ENCODE assay signal across 4 worm cellular contexts in the genomic region with DNA sequence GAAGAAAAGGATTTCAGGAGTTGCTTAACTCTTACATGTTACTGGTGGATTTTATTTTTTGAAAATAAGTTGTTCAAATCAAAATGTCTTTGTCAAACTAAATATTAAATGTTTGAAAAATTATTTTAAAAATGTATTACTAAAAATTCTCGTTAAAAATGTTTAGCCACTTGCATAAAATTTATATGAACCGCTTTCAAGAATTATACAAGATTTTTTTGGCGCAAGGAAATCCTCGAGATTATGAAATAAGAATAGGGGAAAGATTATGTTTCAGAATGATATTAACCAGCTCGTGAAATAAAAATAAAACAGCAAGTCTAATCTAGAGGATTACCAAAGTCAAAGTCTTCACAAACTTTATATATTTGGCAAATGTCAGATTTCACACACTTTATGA.
A peak's percentile ranks its signal among the peaks of the same experiment; 100 is the strongest.
TF ChIP-seq lines count a peak whose summit lies in the region.

No protein-coding gene starts in this region.

TF ChIP-seq in whole organism, L1 larva, 84 proteins besides CTCF, POLR2A, EP300 and RAD21 (continued from another document and continues in another):
- TF ChIP-seq fos-1 (tag; optimal IDR thresholded peaks at IDR 0.05; lab: Kevin White, UChicago) (no peak), snpc-4 (tag; optimal IDR thresholded peaks at IDR 0.05; lab: Kevin White, UChicago) (peak; percentile 2), grh-1 (GFP tag; IDR thresholded peaks at IDR 0.05; lab: Robert Waterston, UW) (no peak), nhr-47 (tag; optimal IDR thresholded peaks at IDR 0.05; lab: Kevin White, UChicago) (peak; percentile 78), mab-9 (GFP tag; IDR thresholded peaks at IDR 0.05; lab: Robert Waterston, UW) (no peak), lin-39 (tag; optimal IDR thresholded peaks at IDR 0.05; lab: Kevin White, UChicago) (no peak), ceh-88 (GFP tag; IDR thresholded peaks at IDR 0.05; lab: Robert Waterston, UW) (0 out of 2 replicates have a peak, but pooled peaks have one; percentile 12), nhr-12 (tag; optimal IDR thresholded peaks at IDR 0.05; lab: Kevin White, UChicago) (no peak), unc-62 (GFP tag; optimal IDR thresholded peaks at IDR 0.05; lab: Kevin White, UChicago) (no peak), nhr-85 (tag; lab: Kevin White, UChicago) (peak; percentile 40), sox-4 (tag; optimal IDR thresholded peaks at IDR 0.05; lab: Kevin White, UChicago) (peak; percentile 77), mep-1 (tag; optimal IDR thresholded peaks at IDR 0.05; lab: Kevin White, UChicago) (no peak), lir-3 (tag; optimal IDR thresholded peaks at IDR 0.05; lab: Kevin White, UChicago; ENCODE audit: poor library complexity) (no peak), ztf-11 (tag; optimal IDR thresholded peaks at IDR 0.05; lab: Kevin White, UChicago) (no peak), skn-1 (tag; optimal IDR thresholded peaks at IDR 0.05; lab: Kevin White, UChicago) (peak; percentile 60), alr-1 (tag; optimal IDR thresholded peaks at IDR 0.05; lab: Kevin White, UChicago; ENCODE audit: borderline replicate concordance) (no peak), dsc-1 (tag; optimal IDR thresholded peaks at IDR 0.05; lab: Kevin White, UChicago) (peak; percentile 82), fkh-8 (tag; optimal IDR thresholded peaks at IDR 0.05; lab: Kevin White, UChicago) (peak; percentile 52), nhr-90 (tag; optimal IDR thresholded peaks at IDR 0.05; lab: Kevin White, UChicago; ENCODE audit: poor library complexity) (peak; percentile 10), lin-35 (GFP tag; optimal IDR thresholded peaks at IDR 0.05; lab: Kevin White, UChicago) (peak in 1 of 2 experiments; percentile 23), ceh-90 (tag; optimal IDR thresholded peaks at IDR 0.05; lab: Kevin White, UChicago) (no peak), zag-1 (tag; optimal IDR thresholded peaks at IDR 0.05; lab: Kevin White, UChicago) (no peak), irx-1 (tag; optimal IDR thresholded peaks at IDR 0.05; lab: Kevin White, UChicago) (no peak), nhr-20 (tag; optimal IDR thresholded peaks at IDR 0.05; lab: Kevin White, UChicago) (peak; percentile 23), egl-13 (tag; optimal IDR thresholded peaks at IDR 0.05; lab: Kevin White, UChicago) (no peak), tbx-2 (tag; optimal IDR thresholded peaks at IDR 0.05; lab: Kevin White, UChicago) (no peak), unc-130 (tag; optimal IDR thresholded peaks at IDR 0.05; lab: Kevin White, UChicago) (no peak), nhr-71 (tag; optimal IDR thresholded peaks at IDR 0.05; lab: Kevin White, UChicago) (no peak), hpl-2 (GFP tag; optimal IDR thresholded peaks at IDR 0.05; lab: Kevin White, UChicago) (no peak), sptf-1 (tag; optimal IDR thresholded peaks at IDR 0.05; lab: Kevin White, UChicago) (no peak), lin-15B (tag; optimal IDR thresholded peaks at IDR 0.05; lab: Kevin White, UChicago) (no peak), fkh-10 (GFP tag; optimal IDR thresholded peaks at IDR 0.05; lab: Kevin White, UChicago) (peak; percentile 55)

TF ChIP-seq in whole organism, L2 larva, 48 proteins besides CTCF, POLR2A, EP300 and RAD21 (continued from another document):
- no peak for TF ChIP-seq lin-11 (tag; optimal IDR thresholded peaks at IDR 0.05; lab: Kevin White, UChicago)
- peak; percentile 20 for TF ChIP-seq sma-3 (GFP tag; optimal IDR thresholded peaks at IDR 0.05; lab: Kevin White, UChicago)
- no peak for TF ChIP-seq nhr-77 (tag; optimal IDR thresholded peaks at IDR 0.05; lab: Kevin White, UChicago)

TF ChIP-seq in whole organism, L3 larva, 47 proteins besides CTCF, POLR2A, EP300 and RAD21 (continued from another document):
- TF ChIP-seq nhr-76 (tag; optimal IDR thresholded peaks at IDR 0.05; lab: Kevin White, UChicago) (no peak), egl-5 (tag; optimal IDR thresholded peaks at IDR 0.05; lab: Kevin White, UChicago) (no peak), fkh-10 (GFP tag; optimal IDR thresholded peaks at IDR 0.05; lab: Kevin White, UChicago) (peak; percentile 2), nhr-28 (tag; optimal IDR thresholded peaks at IDR 0.05; lab: Kevin White, UChicago) (no peak), hmg-11 (tag; optimal IDR thresholded peaks at IDR 0.05; lab: Kevin White, UChicago) (peak; percentile 10)

TF ChIP-seq in whole organism, L4 larva, 104 proteins besides CTCF, POLR2A, EP300 and RAD21 (continued from another document):
- TF ChIP-seq F44E2.7 (GFP tag; IDR thresholded peaks at IDR 0.05; lab: Robert Waterston, UW): no peak
- TF ChIP-seq F10B5.3 (tag; optimal IDR thresholded peaks at IDR 0.05; lab: Kevin White, UChicago): peak; percentile 18
- peak; percentile 40 for TF ChIP-seq dmd-6 (GFP tag; IDR thresholded peaks at IDR 0.05; lab: Robert Waterston, UW)
- TF ChIP-seq T20F7.1 (GFP tag; optimal IDR thresholded peaks at IDR 0.05; lab: Kevin White, UChicago): peak; percentile 80
- peak; percentile 85 for TF ChIP-seq hmg-1.1 (GFP tag; IDR thresholded peaks at IDR 0.05; lab: Robert Waterston, UW)
- TF ChIP-seq nhr-77 (tag; optimal IDR thresholded peaks at IDR 0.05; lab: Kevin White, UChicago): peak; percentile 92
- peak; percentile 54 for TF ChIP-seq nhr-6 (tag; optimal IDR thresholded peaks at IDR 0.05; lab: Kevin White, UChicago)
- TF ChIP-seq D1046.2 (GFP tag; IDR thresholded peaks at IDR 0.05; lab: Robert Waterston, UW): no peak
- peak; percentile 86 for TF ChIP-seq F37D6.2 (tag; optimal IDR thresholded peaks at IDR 0.05; lab: Kevin White, UChicago)
- TF ChIP-seq nhr-10 (tag; optimal IDR thresholded peaks at IDR 0.05; lab: Kevin White, UChicago): no peak
- no peak for TF ChIP-seq zag-1 (tag; optimal IDR thresholded peaks at IDR 0.05; lab: Kevin White, UChicago)
- peak; percentile 70 for TF ChIP-seq ztf-7 (tag; optimal IDR thresholded peaks at IDR 0.05; lab: Kevin White, UChicago)
- no peak for TF ChIP-seq mdl-1 (tag; optimal IDR thresholded peaks at IDR 0.05; lab: Kevin White, UChicago)
- no peak for TF ChIP-seq mxl-2 (GFP tag; conservative IDR thresholded peaks at IDR 0.05; lab: Robert Waterston, UW)
- TF ChIP-seq daf-16 (GFP tag; optimal IDR thresholded peaks at IDR 0.05; lab: Kevin White, UChicago): peak in 1 of 2 experiments; percentile 60
- TF ChIP-seq daf-16 (tag; optimal IDR thresholded peaks at IDR 0.05; lab: Kevin White, UChicago): no peak
- TF ChIP-seq aha-1 (tag; lab: Kevin White, UChicago): peak; percentile 81
- TF ChIP-seq lin-1 (GFP tag; IDR thresholded peaks at IDR 0.05; lab: Robert Waterston, UW): no peak
- TF ChIP-seq ceh-20 (GFP tag; IDR thresholded peaks at IDR 0.05; lab: Robert Waterston, UW): 0 out of 2 replicates have a peak, but pooled peaks have one; percentile 27
- no peak for TF ChIP-seq aly-2 (tag; optimal IDR thresholded peaks at IDR 0.05; lab: Kevin White, UChicago)
